Fruit fly (Drosophila melanogaster) whole organism, adult: ENCODE results near the gene Pss.
"Not testable (repeated sequence)": the region's sequence is repeated elsewhere in the genome, so short reads cannot be mapped to it uniquely, and the experiment has no call there.

Experiments
- CG11617 ChIP-seq: fragments of 200-800 bp; sonication (Bioruptor generic); optimal IDR thresholded peaks from 2 replicates; lab custom pipeline; 2017; ENCODE audit warnings: mild to moderate bottlenecking, missing biosample characterization, missing genetic modification reagents, missing genetic modification characterization
- CG12768 ChIP-seq: fragments of 200-800 bp; sonication (Bioruptor generic); optimal IDR thresholded peaks from 2 replicates; lab custom pipeline; 2017; ENCODE audit warnings: missing biosample characterization, missing genetic modification characterization, mild to moderate bottlenecking, moderate library complexity, missing genetic modification reagents
- CG14711 ChIP-seq: fragments of 200-800 bp; sonication (Bioruptor generic); optimal IDR thresholded peaks from 2 replicates; lab custom pipeline; 2018; ENCODE audit warnings: missing biosample characterization, mild to moderate bottlenecking, missing genetic modification characterization, moderate library complexity
- CG1620 ChIP-seq: fragments of 200-800 bp; sonication (Bioruptor generic); optimal IDR thresholded peaks from 2 replicates; lab custom pipeline; 2016; ENCODE audit warnings: missing biosample characterization, missing genetic modification characterization
- CG33017 ChIP-seq: fragments of 200-800 bp; sonication (Bioruptor generic); optimal IDR thresholded peaks from 2 replicates; lab custom pipeline; 2018; ENCODE audit warnings: missing biosample characterization, mild to moderate bottlenecking, missing genetic modification characterization, moderate library complexity
- CG5204 ChIP-seq: fragments of 200-800 bp; sonication (Bioruptor generic); optimal IDR thresholded peaks from 2 replicates; lab custom pipeline; 2016; ENCODE audit warnings: missing biosample characterization, missing genetic modification characterization
- CG7045 ChIP-seq: fragments of 200-800 bp; sonication (Bioruptor generic); optimal IDR thresholded peaks from 2 replicates; lab custom pipeline; 2017; ENCODE audit warnings: missing biosample characterization, mild to moderate bottlenecking, missing genetic modification characterization
- CG7101 ChIP-seq: fragments of 200-800 bp; sonication (Bioruptor generic); optimal IDR thresholded peaks from 2 replicates; lab custom pipeline; 2018; ENCODE audit warnings: missing biosample characterization, mild to moderate bottlenecking, missing genetic modification characterization, moderate library complexity
- Clk ChIP-seq: fragments of 200-800 bp; sonication (Bioruptor generic); optimal IDR thresholded peaks from 2 replicates; lab custom pipeline; 2017; ENCODE audit warnings: missing biosample characterization, missing genetic modification characterization
- Crg-1 ChIP-seq: fragments of 200-800 bp; sonication (Bioruptor generic); optimal IDR thresholded peaks from 2 replicates; lab custom pipeline; 2016; ENCODE audit warnings: missing biosample characterization, missing genetic modification characterization
- Hr96 ChIP-seq: fragments of 200-800 bp; sonication (Bioruptor generic); optimal IDR thresholded peaks from 2 replicates; lab custom pipeline; 2016; ENCODE audit warnings: missing biosample characterization, missing genetic modification characterization
- Mnt ChIP-seq: fragments of 200-800 bp; sonication (Bioruptor generic); optimal IDR thresholded peaks from 2 replicates; lab custom pipeline; 2016; ENCODE audit warnings: missing biosample characterization, mild to moderate bottlenecking, missing genetic modification characterization
- bab1 ChIP-seq: fragments of 200-800 bp; sonication (Bioruptor generic); optimal IDR thresholded peaks from 3 replicates; lab custom pipeline; 2019; ENCODE audit warnings: missing biosample characterization, mild to moderate bottlenecking, missing genetic modification characterization, moderate library complexity
- cic ChIP-seq: fragments of 200-800 bp; sonication (Bioruptor generic); optimal IDR thresholded peaks from 2 replicates; lab custom pipeline; 2017; ENCODE audit warnings: missing biosample characterization, mild to moderate bottlenecking, missing genetic modification characterization, moderate library complexity
- cnc ChIP-seq, 2 experiments: fragments of >200 bp; optimal IDR thresholded peaks; 2 replicates each; lab custom pipeline; 2017
- kay ChIP-seq: fragments of 200-800 bp; sonication (Bioruptor generic); peaks from one replicate; lab custom pipeline; 2016; ENCODE audit warnings: missing biosample characterization, missing genetic modification characterization, borderline replicate concordance
- ovo ChIP-seq: fragments of 200-800 bp; sonication (Bioruptor generic); optimal IDR thresholded peaks from 2 replicates; lab custom pipeline; 2016; ENCODE audit warnings: missing biosample characterization, missing genetic modification characterization
- pad ChIP-seq: fragments of 200-800 bp; sonication (Bioruptor generic); optimal IDR thresholded peaks from 3 replicates; lab custom pipeline; 2017; ENCODE audit warnings: missing biosample characterization, missing genetic modification characterization, mild to moderate bottlenecking, moderate library complexity, missing genetic modification reagents
- tj ChIP-seq: fragments of 200-800 bp; sonication (Bioruptor generic); optimal IDR thresholded peaks from 3 replicates; lab custom pipeline; 2017; ENCODE audit warnings: missing biosample characterization, mild to moderate bottlenecking, missing genetic modification characterization, moderate library complexity
- toe ChIP-seq: fragments of 200-800 bp; sonication (Bioruptor generic); optimal IDR thresholded peaks from 2 replicates; lab custom pipeline; 2016; ENCODE audit warnings: missing biosample characterization, missing genetic modification characterization

Pss gene

dm6 chr3L:20505732-20506131 lies 20.2 kb downstream of the Pss start, which contains the start of gene CG5078:
Gene CG5078 (plus strand): TSS chr3L:20506032.
- TF ChIP-seq CG1620 (GFP tag; lab: Kevin White, UChicago) (no peak), toe (GFP tag; lab: Kevin White, UChicago) (no peak), CG11617 (GFP tag; lab: Kevin White, UChicago) (no peak), CG7101 (tag; lab: Kevin White, UChicago) (no peak), pad (GFP tag; lab: Kevin White, UChicago) (no peak), CG12768 (GFP tag; lab: Kevin White, UChicago) (no peak), Crg-1 (no peak), Mnt (GFP tag; lab: Kevin White, UChicago) (no peak), cnc (optimal IDR thresholded peaks at IDR 0.05; lab: Kevin White, UChicago) (no peak), tj (GFP tag; lab: Kevin White, UChicago) (no peak), CG33017 (no peak)

dm6 chr3L:20503886-20504285 lies 22.1 kb downstream of the Pss start, which contains the start of gene CG17637:
Gene CG17637 (plus strand): TSS chr3L:20504186.
- TF ChIP-seq kay; Clk (GFP tag; lab: Kevin White, UChicago); CG33017: not testable (repeated sequence)

dm6 chr3L:20503256-20503655 lies 22.7 kb downstream of the Pss start:
- TF ChIP-seq Crg-1 (no peak), CG5204 (no peak), tj (GFP tag; lab: Kevin White, UChicago) (no peak), cnc (optimal IDR thresholded peaks at IDR 0.05; lab: Kevin White, UChicago) (no peak), toe (GFP tag; lab: Kevin White, UChicago) (no peak), ovo (no peak), CG11617 (GFP tag; lab: Kevin White, UChicago) (no peak), CG14711 (no peak), CG7101 (tag; lab: Kevin White, UChicago) (no peak), CG12768 (GFP tag; lab: Kevin White, UChicago) (no peak), cic (GFP tag; lab: Kevin White, UChicago) (no peak), CG1620 (GFP tag; lab: Kevin White, UChicago) (no peak), CG7045 (GFP tag; lab: Kevin White, UChicago) (no peak), bab1 (GFP tag; lab: Kevin White, UChicago) (no peak), CG33017 (no peak), Clk (GFP tag; lab: Kevin White, UChicago) (no peak), Hr96 (GFP tag; lab: Kevin White, UChicago) (no peak), kay (no peak)

- not testable (repeated sequence) for TF ChIP-seq toe (GFP tag; lab: Kevin White, UChicago); ovo; tj (GFP tag; lab: Kevin White, UChicago)
These were observed 26.4 kb downstream of the Pss start, which contains the start of gene CG18281 for dm6 chr3L:20499536-20499935. Gene CG18281 (plus strand): TSS chr3L:20499836.

- TF ChIP-seq ovo (no peak), Hr96 (GFP tag; lab: Kevin White, UChicago) (no peak), Mnt (GFP tag; lab: Kevin White, UChicago) (no peak), CG1620 (GFP tag; lab: Kevin White, UChicago) (no peak), Clk (GFP tag; lab: Kevin White, UChicago) (no peak), CG5204 (no peak), cic (GFP tag; lab: Kevin White, UChicago) (no peak), Crg-1 (no peak), kay (no peak), CG7045 (GFP tag; lab: Kevin White, UChicago) (no peak)
These were observed 27.8 kb downstream of the Pss start for dm6 chr3L:20498204-20498603.

dm6 chr3L:20497124-20497996 lies 28.6 kb downstream of the Pss start, which contains the start of gene CG32425:
Gene CG32425 (plus strand): TSS chr3L:20497323.
- TF ChIP-seq CG7101 (tag; lab: Kevin White, UChicago) (peak; percentile 31), Mnt (GFP tag; lab: Kevin White, UChicago) (peak; percentile 15), CG33017 (no peak), toe (GFP tag; lab: Kevin White, UChicago) (no peak), cic (GFP tag; lab: Kevin White, UChicago) (peak; percentile 1), CG1620 (GFP tag; lab: Kevin White, UChicago) (no peak), CG11617 (GFP tag; lab: Kevin White, UChicago) (peak; percentile 47)
